Worm (Caenorhabditis elegans) whole organism, young adult: Measurements from ENCODE around the gene R10E11.6.

ENCODE experiments used
- B0019.2 ChIP-seq: fragments of 200-800 bp; sonication (Bioruptor generic); conservative IDR thresholded peaks from 2 replicates; pipeline ENCODE4 v1.3.6; 2022; ENCODE audit warnings: missing genetic modification reagents, missing genetic modification characterization, missing compliant biosample characterization
- B0336.3 ChIP-seq: fragments of 200-800 bp; sonication (Bioruptor generic); IDR thresholded peaks from 2 replicates; pipeline ENCODE4 v1.3.6; 2022; ENCODE audit warnings: missing genetic modification characterization, missing compliant biosample characterization
- F22D6.2 ChIP-seq: sonication (generic microtip); optimal IDR thresholded peaks from 2 replicates; lab custom pipeline; 2016; ENCODE audit warnings: mild to moderate bottlenecking, missing genetic modification characterization, missing compliant biosample characterization
- F23B12.7 ChIP-seq: sonication (generic microtip); optimal IDR thresholded peaks from 2 replicates; lab custom pipeline; 2017; ENCODE audit warnings: missing genetic modification characterization, mild to moderate bottlenecking, missing compliant biosample characterization, antibody characterized with exemption, moderate library complexity; ENCODE audit not compliant: insufficient read depth
- F37B4.10 ChIP-seq: fragments of 200-800 bp; sonication (Bioruptor generic); IDR thresholded peaks from 2 replicates; pipeline ENCODE4 v1.3.6; 2022; ENCODE audit warnings: missing genetic modification characterization, missing compliant biosample characterization
- F39B2.1 ChIP-seq: fragments of 200-800 bp; sonication (Bioruptor generic); IDR thresholded peaks from 2 replicates; pipeline ENCODE4 v1.3.6; 2022; ENCODE audit warnings: missing genetic modification reagents, missing genetic modification characterization, missing compliant biosample characterization
- F52B5.7 ChIP-seq: sonication (generic microtip); optimal IDR thresholded peaks from 2 replicates; lab custom pipeline; 2016; ENCODE audit warnings: mild to moderate bottlenecking, missing genetic modification characterization, missing compliant biosample characterization
- F57A8.1 ChIP-seq: fragments of 200-800 bp; sonication (Bioruptor generic); optimal IDR thresholded peaks from 2 replicates; lab custom pipeline; 2018; ENCODE audit warnings: mild to moderate bottlenecking, missing genetic modification characterization, moderate library complexity, missing compliant biosample characterization
- K11D2.4 ChIP-seq: fragments of 200-800 bp; sonication (Bioruptor generic); IDR thresholded peaks from 2 replicates; pipeline ENCODE4 v1.3.6; 2022; ENCODE audit warnings: missing genetic modification reagents, missing genetic modification characterization, missing compliant biosample characterization
- Y53G8AR.9 ChIP-seq: fragments of 200-800 bp; sonication (Bioruptor generic); conservative IDR thresholded peaks from 2 replicates; pipeline ENCODE4 v1.3.6; 2022; ENCODE audit warnings: missing genetic modification reagents, missing genetic modification characterization, missing compliant biosample characterization
- athp-1 ChIP-seq: sonication (generic microtip); optimal IDR thresholded peaks from 2 replicates; lab custom pipeline; 2017; ENCODE audit warnings: mild to moderate bottlenecking, missing genetic modification characterization, missing compliant biosample characterization
- attf-3 ChIP-seq: fragments of 200-800 bp; sonication (Bioruptor generic); conservative IDR thresholded peaks from 2 replicates; pipeline ENCODE4 v1.3.6; 2022; ENCODE audit warnings: missing genetic modification reagents, missing genetic modification characterization, missing compliant biosample characterization
- attf-6 ChIP-seq: fragments of 200-800 bp; sonication (Bioruptor generic); IDR thresholded peaks from 2 replicates; pipeline ENCODE4 v1.3.6; 2022; ENCODE audit warnings: missing genetic modification reagents, missing genetic modification characterization, missing compliant biosample characterization
- ccch-3 ChIP-seq: fragments of 200-800 bp; sonication (Bioruptor generic); optimal IDR thresholded peaks from 2 replicates; lab custom pipeline; 2018; ENCODE audit warnings: mild to moderate bottlenecking, missing genetic modification characterization, missing compliant biosample characterization
- cebp-2 ChIP-seq: fragments of 200-800 bp; sonication (Bioruptor generic); IDR thresholded peaks from 2 replicates; pipeline ENCODE4 v1.3.6; 2022; ENCODE audit warnings: missing genetic modification characterization, missing compliant biosample characterization
- ceh-100 ChIP-seq: fragments of 200-800 bp; sonication (Bioruptor generic); IDR thresholded peaks from 2 replicates; pipeline ENCODE4 v1.3.6; 2022; ENCODE audit warnings: missing genetic modification reagents, missing genetic modification characterization, missing compliant biosample characterization
- ceh-40 ChIP-seq: fragments of 200-800 bp; sonication (Bioruptor generic); IDR thresholded peaks from 2 replicates; pipeline ENCODE4 v1.3.6; 2022; ENCODE audit warnings: missing genetic modification characterization, missing compliant biosample characterization
- chd-7 ChIP-seq: sonication (generic microtip); optimal IDR thresholded peaks from 2 replicates; lab custom pipeline; 2016; ENCODE audit warnings: mild to moderate bottlenecking, missing genetic modification characterization, moderate library complexity, missing compliant biosample characterization
- die-1 ChIP-seq: sonication (generic microtip); optimal IDR thresholded peaks from 2 replicates; lab custom pipeline; 2016; ENCODE audit warnings: missing genotype, mild to moderate bottlenecking, missing genetic modification characterization, missing compliant biosample characterization
- dox-1 ChIP-seq: fragments of 200-800 bp; sonication (Bioruptor generic); IDR thresholded peaks from 2 replicates; pipeline ENCODE4 v1.3.6; 2022; ENCODE audit warnings: missing genetic modification reagents, missing genetic modification characterization, missing compliant biosample characterization
- egl-44 ChIP-seq: fragments of 200-800 bp; sonication (Bioruptor generic); IDR thresholded peaks from 2 replicates; pipeline ENCODE4 v1.3.6; 2022; ENCODE audit warnings: missing genetic modification reagents, missing genetic modification characterization, missing compliant biosample characterization
- egrh-3 ChIP-seq: fragments of 200-800 bp; sonication (Bioruptor generic); IDR thresholded peaks from 2 replicates; pipeline ENCODE4 v1.3.6; 2022; ENCODE audit warnings: missing genetic modification reagents, missing genetic modification characterization, missing compliant biosample characterization
- ets-4 ChIP-seq: fragments of 200-800 bp; sonication (Bioruptor generic); optimal IDR thresholded peaks from 2 replicates; lab custom pipeline; 2018; ENCODE audit warnings: mild to moderate bottlenecking, missing genetic modification characterization, missing compliant biosample characterization
- hmg-1.2 ChIP-seq: fragments of 200-800 bp; sonication (Bioruptor generic); IDR thresholded peaks from 2 replicates; pipeline ENCODE4 v1.3.6; 2022; ENCODE audit warnings: missing genetic modification reagents, missing genetic modification characterization, missing compliant biosample characterization
- hrde-1 ChIP-seq: sonication (generic microtip); optimal IDR thresholded peaks from 2 replicates; lab custom pipeline; 2016; ENCODE audit warnings: missing genetic modification characterization, mild to moderate bottlenecking, missing compliant biosample characterization, moderate library complexity, missing genotype, missing genetic modification reagents, borderline replicate concordance
- hsf-1 ChIP-seq: fragments of 200-800 bp; sonication (Bioruptor generic); IDR thresholded peaks from 2 replicates; pipeline ENCODE4 v1.3.6; 2022; ENCODE audit warnings: missing genetic modification reagents, missing genetic modification characterization, missing compliant biosample characterization
- lag-1 ChIP-seq: fragments of 200-800 bp; sonication (Bioruptor generic); IDR thresholded peaks from 2 replicates; pipeline ENCODE4 v1.3.6; 2022; ENCODE audit warnings: missing genetic modification reagents, missing genetic modification characterization, missing compliant biosample characterization
- lin-26 ChIP-seq: fragments of 200-800 bp; sonication (Bioruptor generic); IDR thresholded peaks from 2 replicates; pipeline ENCODE4 v1.3.6; 2022; ENCODE audit warnings: missing genetic modification reagents, missing genetic modification characterization, missing compliant biosample characterization
- lin-40 ChIP-seq: sonication (generic microtip); optimal IDR thresholded peaks from 2 replicates; lab custom pipeline; 2016; ENCODE audit warnings: missing genetic modification characterization, mild to moderate bottlenecking, missing compliant biosample characterization, missing genotype, missing genetic modification reagents
- lin-54 ChIP-seq: fragments of 200-800 bp; sonication (Bioruptor generic); optimal IDR thresholded peaks from 2 replicates; lab custom pipeline; 2018; ENCODE audit warnings: mild to moderate bottlenecking, missing genetic modification characterization, missing compliant biosample characterization
- lir-1 ChIP-seq: fragments of 200-800 bp; sonication (Bioruptor generic); conservative IDR thresholded peaks from 2 replicates; pipeline ENCODE4 v1.3.6; 2022; ENCODE audit warnings: missing genetic modification reagents, missing genetic modification characterization, missing compliant biosample characterization
- lsl-1 ChIP-seq: fragments of 200-800 bp; sonication (Bioruptor generic); optimal IDR thresholded peaks from 2 replicates; lab custom pipeline; 2018; ENCODE audit warnings: mild to moderate bottlenecking, missing genetic modification characterization, moderate library complexity, missing compliant biosample characterization
- madf-3 ChIP-seq: fragments of 200-800 bp; sonication (Bioruptor generic); IDR thresholded peaks from 2 replicates; pipeline ENCODE4 v1.3.6; 2022; ENCODE audit warnings: missing genetic modification reagents, missing genetic modification characterization, missing compliant biosample characterization
- madf-6 ChIP-seq: fragments of 200-800 bp; sonication (Bioruptor generic); IDR thresholded peaks from 2 replicates; pipeline ENCODE4 v1.3.6; 2022; ENCODE audit warnings: missing genetic modification reagents, missing genetic modification characterization, missing compliant biosample characterization
- madf-8 ChIP-seq: fragments of 200-800 bp; sonication (Bioruptor generic); conservative IDR thresholded peaks from 2 replicates; pipeline ENCODE4 v1.3.6; 2022; ENCODE audit warnings: missing genetic modification reagents, missing genetic modification characterization, missing compliant biosample characterization
- mel-28 ChIP-seq: sonication (generic microtip); optimal IDR thresholded peaks from 2 replicates; lab custom pipeline; 2016; ENCODE audit warnings: borderline replicate concordance, mild to moderate bottlenecking, missing genetic modification characterization, missing compliant biosample characterization
- mxl-1 ChIP-seq: sonication (generic microtip); optimal IDR thresholded peaks from 2 replicates; lab custom pipeline; 2016; ENCODE audit warnings: missing genetic modification characterization, missing compliant biosample characterization
- nhr-120 ChIP-seq: fragments of 200-800 bp; sonication (Bioruptor generic); IDR thresholded peaks from 2 replicates; pipeline ENCODE4 v1.3.6; 2022; ENCODE audit warnings: missing genetic modification characterization, missing compliant biosample characterization
- nhr-80 ChIP-seq: sonication (generic microtip); optimal IDR thresholded peaks from 2 replicates; lab custom pipeline; 2016; ENCODE audit warnings: missing genetic modification characterization, missing compliant biosample characterization
- nhr-90 ChIP-seq: sonication (generic microtip); optimal IDR thresholded peaks from 2 replicates; lab custom pipeline; 2016; ENCODE audit warnings: missing genotype, mild to moderate bottlenecking, missing genetic modification characterization, missing compliant biosample characterization
- rpc-1 ChIP-seq, 2 experiments: fragments of 150-350 bp in 1 of 2; sonication (generic microtip) in 1 of 2; optimal IDR thresholded peaks; 2 replicates each; lab custom pipeline; 2014 to 2018; ENCODE audit warnings: missing biosample characterization in 1 of 2, missing genetic modification characterization in 1 of 2, missing genetic modification reagents in 1 of 2, missing genotype in 1 of 2
- unc-62 ChIP-seq: fragments of 150-350 bp; optimal IDR thresholded peaks from 2 replicates; lab custom pipeline; 2014; ENCODE audit warnings: missing biosample characterization, missing genetic modification reagents, missing genetic modification characterization
- xnd-1 ChIP-seq: sonication (generic microtip); optimal IDR thresholded peaks from 2 replicates; lab custom pipeline; 2016; ENCODE audit warnings: missing genotype, missing genetic modification reagents, missing genetic modification characterization, missing compliant biosample characterization
- zfh-2 ChIP-seq: fragments of 200-800 bp; sonication (Bioruptor generic); conservative IDR thresholded peaks from 2 replicates; pipeline ENCODE4 v1.3.6; 2022; ENCODE audit warnings: missing genetic modification reagents, missing genetic modification characterization, missing compliant biosample characterization
- ztf-18 ChIP-seq: sonication (generic microtip); optimal IDR thresholded peaks from 2 replicates; lab custom pipeline; 2016; ENCODE audit warnings: missing genotype, mild to moderate bottlenecking, missing genetic modification characterization, missing compliant biosample characterization
- ztf-26 ChIP-seq: sonication (generic microtip); optimal IDR thresholded peaks from 2 replicates; lab custom pipeline; 2017; ENCODE audit warnings: missing genetic modification characterization, missing compliant biosample characterization
- ztf-6 ChIP-seq: fragments of 200-800 bp; sonication (Bioruptor generic); IDR thresholded peaks from 2 replicates; pipeline ENCODE4 v1.3.6; 2022; ENCODE audit warnings: missing genetic modification reagents, missing genetic modification characterization, missing compliant biosample characterization

The R10E11.6 gene

DNA sequence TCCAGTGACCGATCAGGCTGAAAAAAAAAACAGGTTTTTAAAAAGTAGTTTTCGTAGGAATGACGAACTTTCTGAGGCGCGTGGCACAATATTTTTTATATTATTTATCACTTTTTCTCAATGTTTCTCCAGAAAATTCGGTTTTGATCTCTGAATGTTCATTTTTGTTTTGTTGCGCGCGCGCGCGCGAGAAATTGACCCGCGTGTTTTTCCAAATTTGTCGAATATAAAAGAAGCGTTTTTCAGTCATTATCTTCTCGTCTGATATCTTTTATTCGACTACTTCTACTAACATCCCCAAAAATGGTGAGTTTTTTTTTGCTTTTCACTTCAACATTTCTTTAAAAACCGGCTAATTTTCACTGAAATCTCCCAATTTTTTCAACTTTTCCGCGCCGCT is 24.0 kb upstream of the R10E11.6 start, which contains the start of gene rmd-1 (continued):
- TF ChIP-seq ets-4 (GFP tag; lab: Kevin White, UChicago) = no peak
- no peak for TF ChIP-seq K11D2.4 (GFP tag; lab: Robert Waterston, UW)
- peak; percentile 2 for TF ChIP-seq ztf-18 (tag; lab: Kevin White, UChicago)
- TF ChIP-seq lsl-1 = peak; percentile 54
- peak; percentile 41 for TF ChIP-seq dox-1 (GFP tag; lab: Robert Waterston, UW)
- no peak for TF ChIP-seq attf-3 (GFP tag; lab: Robert Waterston, UW)
- peak; percentile 82 for TF ChIP-seq xnd-1
- TF ChIP-seq ceh-40 (GFP tag; lab: Robert Waterston, UW) = no peak
- peak; percentile 88 for TF ChIP-seq madf-8 (GFP tag; lab: Robert Waterston, UW)
- no peak for TF ChIP-seq zfh-2 (GFP tag; lab: Robert Waterston, UW)
- no peak for TF ChIP-seq nhr-80
- no peak for TF ChIP-seq F23B12.7 (tag; lab: Kevin White, UChicago)
- TF ChIP-seq F39B2.1 = no peak
- no peak for TF ChIP-seq chd-7 (tag; lab: Kevin White, UChicago)
- TF ChIP-seq ceh-100 (GFP tag; lab: Robert Waterston, UW) = no peak
- TF ChIP-seq lin-54 = peak; percentile 30
- peak; percentile 96 for TF ChIP-seq madf-6 (GFP tag; lab: Robert Waterston, UW)
- TF ChIP-seq unc-62 (GFP tag; lab: Kevin White, UChicago) = no peak
- no peak for TF ChIP-seq ccch-3 (GFP tag; lab: Kevin White, UChicago)

DNA sequence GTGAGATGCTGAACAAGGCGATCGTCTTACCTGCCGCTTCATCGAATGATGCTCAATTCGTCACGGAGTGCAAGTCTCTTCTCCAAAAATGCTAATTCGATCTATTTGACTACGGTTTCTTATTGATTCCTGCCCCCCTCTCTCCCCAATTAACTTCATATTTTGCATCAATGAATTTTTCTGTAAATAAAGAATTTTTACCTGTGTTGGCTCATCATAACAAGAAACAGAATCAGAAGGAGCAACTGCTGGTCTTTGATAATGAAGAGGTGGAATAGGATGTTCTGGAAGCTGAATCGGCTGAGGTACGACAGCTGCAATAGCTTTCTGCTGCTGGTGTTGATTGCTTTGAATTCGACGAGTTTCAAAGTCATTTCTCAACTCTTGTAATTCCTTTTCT is 22.6 kb upstream of the R10E11.6 start:
- peak; percentile 49 for TF ChIP-seq madf-6 (GFP tag; lab: Robert Waterston, UW)
- no peak for TF ChIP-seq F57A8.1 (GFP tag; lab: Kevin White, UChicago)
- no peak for TF ChIP-seq egrh-3 (GFP tag; lab: Robert Waterston, UW)
- no peak for TF ChIP-seq mxl-1
- peak; percentile 44; the same call in 1 of the 2 replicates for TF ChIP-seq madf-3
- TF ChIP-seq B0019.2 (GFP tag; lab: Robert Waterston, UW) = no peak
- TF ChIP-seq cebp-2 = 0 out of 2 replicates have a peak, but pooled peaks have one; percentile 21
- TF ChIP-seq chd-7 (tag; lab: Kevin White, UChicago) = no peak
- TF ChIP-seq lin-40 (tag; lab: Kevin White, UChicago) = no peak
- TF ChIP-seq nhr-90 (tag; lab: Kevin White, UChicago) = no peak
- no peak for TF ChIP-seq nhr-120
- TF ChIP-seq lir-1 (GFP tag; lab: Robert Waterston, UW) = no peak
- TF ChIP-seq Y53G8AR.9 (GFP tag; lab: Robert Waterston, UW) = 0 out of 2 replicates have a peak, but pooled peaks have one; percentile 18
- peak; percentile 75 for TF ChIP-seq hrde-1 (tag; lab: Kevin White, UChicago)
- TF ChIP-seq mel-28 (tag; lab: Kevin White, UChicago) = no peak
- no peak for TF ChIP-seq ccch-3 (GFP tag; lab: Kevin White, UChicago)
- TF ChIP-seq madf-8 (GFP tag; lab: Robert Waterston, UW) = 0 out of 2 replicates have a peak, but pooled peaks have one; percentile 23
- TF ChIP-seq B0336.3 (GFP tag; lab: Robert Waterston, UW) = peak; percentile 51; the same call in 1 of the 2 replicates
- TF ChIP-seq attf-6 (GFP tag; lab: Robert Waterston, UW) = no peak
- TF ChIP-seq hmg-1.2 (GFP tag; lab: Robert Waterston, UW) = peak; percentile 15; the same call in 1 of the 2 replicates
- no peak for TF ChIP-seq F37B4.10 (GFP tag; lab: Robert Waterston, UW)
- peak; percentile 46; the same call in 1 of the 2 replicates for TF ChIP-seq ceh-100 (GFP tag; lab: Robert Waterston, UW)
- no peak for TF ChIP-seq die-1 (tag; lab: Kevin White, UChicago)
- no peak for TF ChIP-seq egl-44
- TF ChIP-seq lin-26 = peak; percentile 38; the same call in 1 of the 2 replicates
- TF ChIP-seq ztf-26 (tag; lab: Kevin White, UChicago) = no peak
- no peak for TF ChIP-seq F52B5.7 (tag; lab: Kevin White, UChicago)
- no peak for TF ChIP-seq lag-1 (GFP tag; lab: Robert Waterston, UW)
- TF ChIP-seq hsf-1 (GFP tag; lab: Robert Waterston, UW) = 0 out of 2 replicates have a peak, but pooled peaks have one; percentile 58
- no peak for TF ChIP-seq athp-1 (tag; lab: Kevin White, UChicago)
- TF ChIP-seq K11D2.4 (GFP tag; lab: Robert Waterston, UW) = no peak
- TF ChIP-seq rpc-1 (optimal IDR thresholded peaks at IDR 0.05; lab: Kevin White, UChicago) = no peak
- no peak for TF ChIP-seq rpc-1 (tag; optimal IDR thresholded peaks at IDR 0.05; lab: Kevin White, UChicago)
- TF ChIP-seq F22D6.2 (tag; lab: Kevin White, UChicago) = no peak
- no peak for TF ChIP-seq ztf-6
